Worm (Caenorhabditis elegans) whole organism, late embryonic: ENCODE measurements around the gene F25B5.5.

Experiments
- ama-1 ChIP-seq: fragments of 150-350 bp; optimal IDR thresholded peaks from 2 replicates; lab custom pipeline; 2014
- ceh-2 ChIP-seq: sonication (generic microtip); optimal IDR thresholded peaks from 2 replicates; lab custom pipeline; 2016; ENCODE audit warnings: missing genotype, missing genetic modification characterization, missing compliant biosample characterization
- ceh-31 ChIP-seq: sonication (generic microtip); optimal IDR thresholded peaks from 2 replicates; lab custom pipeline; 2016; ENCODE audit warnings: missing genetic modification characterization, missing compliant biosample characterization
- ceh-9 ChIP-seq: sonication (generic microtip); optimal IDR thresholded peaks from 2 replicates; lab custom pipeline; 2016; ENCODE audit warnings: mild to moderate bottlenecking, missing genetic modification characterization, inconsistent platforms, missing compliant biosample characterization
- ets-4 ChIP-seq: sonication (generic microtip); optimal IDR thresholded peaks from 2 replicates; lab custom pipeline; 2016; ENCODE audit warnings: missing genetic modification characterization, missing compliant biosample characterization
- hlh-13 ChIP-seq: fragments of 200-800 bp; sonication (Bioruptor generic); optimal IDR thresholded peaks from 2 replicates; lab custom pipeline; 2018; ENCODE audit warnings: mild to moderate bottlenecking, missing genetic modification characterization, missing compliant biosample characterization
- hlh-30 ChIP-seq: sonication (generic microtip); optimal IDR thresholded peaks from 2 replicates; lab custom pipeline; 2017; ENCODE audit warnings: antibody characterized with exemption, missing genetic modification characterization, missing compliant biosample characterization; ENCODE audit not compliant: insufficient read depth
- mec-3 ChIP-seq: sonication (generic microtip); optimal IDR thresholded peaks from 2 replicates; lab custom pipeline; 2016; ENCODE audit warnings: borderline replicate concordance, missing genetic modification characterization, missing compliant biosample characterization
- nhr-11 ChIP-seq: fragments of 150-350 bp; optimal IDR thresholded peaks from 2 replicates; lab custom pipeline; 2014; ENCODE audit warnings: missing biosample characterization, missing genetic modification characterization
- npax-4 ChIP-seq: sonication (generic microtip); optimal IDR thresholded peaks from 2 replicates; lab custom pipeline; 2016; ENCODE audit warnings: missing genetic modification characterization, missing compliant biosample characterization
- pag-3 ChIP-seq: sonication (generic microtip); optimal IDR thresholded peaks from 2 replicates; lab custom pipeline; 2016; ENCODE audit warnings: missing compliant biosample characterization, missing genetic modification characterization, borderline replicate concordance
- pros-1 ChIP-seq: fragments of 150-350 bp; optimal IDR thresholded peaks from 2 replicates; lab custom pipeline; 2014; ENCODE audit warnings: missing biosample characterization, missing genetic modification reagents, missing genetic modification characterization
- sox-4 ChIP-seq: sonication (generic microtip); optimal IDR thresholded peaks from 2 replicates; lab custom pipeline; 2017; ENCODE audit warnings: mild to moderate bottlenecking, missing genetic modification characterization, inconsistent platforms, missing compliant biosample characterization
- unc-86 ChIP-seq: sonication (generic microtip); optimal IDR thresholded peaks from 2 replicates; lab custom pipeline; 2016; ENCODE audit warnings: missing genetic modification characterization, missing compliant biosample characterization

ce11 chrIII:5925724-5926123 lies 20.2 kb downstream of the F25B5.5 start, which contains the start of the genes dnc-2 and bcl-7:
- no peak for TF ChIP-seq ets-4 (tag; lab: Kevin White, UChicago)
- TF ChIP-seq unc-86 = no peak
- TF ChIP-seq ceh-2 (tag; lab: Kevin White, UChicago) = no peak
- TF ChIP-seq ceh-31 (tag; lab: Kevin White, UChicago) = no peak
- no peak for TF ChIP-seq sox-4 (tag; lab: Kevin White, UChicago)
- no peak for TF ChIP-seq nhr-11 (tag; lab: Kevin White, UChicago)
- TF ChIP-seq hlh-13 (GFP tag; lab: Kevin White, UChicago) = no peak
- no peak for TF ChIP-seq npax-4
- no peak for TF ChIP-seq mec-3 (tag; lab: Kevin White, UChicago)
- no peak for TF ChIP-seq hlh-30
- TF ChIP-seq ceh-9 (tag; lab: Kevin White, UChicago) = no peak
- no peak for TF ChIP-seq pros-1 (tag; lab: Kevin White, UChicago)
- TF ChIP-seq ama-1 = no peak
- TF ChIP-seq pag-3 (tag; lab: Kevin White, UChicago) = no peak
